Worm (Caenorhabditis elegans) whole organism, L3 larva: ENCODE results near the gene exo-1.
"Not testable (repeated sequence)": the region's sequence is repeated elsewhere in the genome, so short reads cannot be mapped to it uniquely, and the experiment has no call there.

Source experiments
- R02D3.7 ChIP-seq: fragments of 150-350 bp; optimal IDR thresholded peaks from 2 replicates; lab custom pipeline; 2014; ENCODE audit warnings: missing biosample characterization, missing genetic modification characterization
- ceh-9 ChIP-seq: sonication (generic microtip); optimal IDR thresholded peaks from 2 replicates; lab custom pipeline; 2018; ENCODE audit warnings: missing biosample characterization, missing genetic modification characterization
- elt-2 ChIP-seq: sonication (generic microtip); optimal IDR thresholded peaks from 2 replicates; lab custom pipeline; 2016; ENCODE audit warnings: missing genetic modification reagents, mild to moderate bottlenecking, missing genetic modification characterization, missing compliant biosample characterization
- elt-3 ChIP-seq, 3 experiments: fragments of 150-350 bp in 1 of 3; sonication (generic microtip) in 2 of 3; optimal IDR thresholded peaks; 2 replicates in 2 of 3; 4 replicates in 1 of 3; lab custom pipeline; 2014 to 2017; ENCODE audit warnings: missing biosample characterization in 3 of 3, missing genetic modification characterization in 3 of 3
- fkh-2 ChIP-seq: fragments of 150-350 bp; optimal IDR thresholded peaks from 2 replicates; lab custom pipeline; 2014; ENCODE audit warnings: missing biosample characterization, missing genetic modification reagents, missing genetic modification characterization
- hmg-11 ChIP-seq: sonication (generic microtip); optimal IDR thresholded peaks from 2 replicates; lab custom pipeline; 2016; ENCODE audit warnings: missing genetic modification characterization, missing compliant biosample characterization
- mdl-1 ChIP-seq: fragments of 150-350 bp; optimal IDR thresholded peaks from 2 replicates; lab custom pipeline; 2014; ENCODE audit warnings: missing biosample characterization, missing genetic modification characterization
- nfya-1 ChIP-seq: sonication (generic microtip); optimal IDR thresholded peaks from 2 replicates; lab custom pipeline; 2017; ENCODE audit warnings: missing genetic modification characterization, mild to moderate bottlenecking, missing compliant biosample characterization, antibody characterized with exemption, moderate library complexity; ENCODE audit not compliant: insufficient read depth
- nhr-67 ChIP-seq: fragments of 150-350 bp; optimal IDR thresholded peaks from 2 replicates; lab custom pipeline; 2014; ENCODE audit warnings: missing biosample characterization, missing genetic modification characterization
- pha-4 ChIP-seq: fragments of 150-350 bp; optimal IDR thresholded peaks from 2 replicates; lab custom pipeline; 2014; ENCODE audit warnings: missing biosample characterization, missing genetic modification reagents, missing genetic modification characterization
- sea-2 ChIP-seq: fragments of 150-350 bp; sonication (generic microtip); optimal IDR thresholded peaks from 4 replicates; lab custom pipeline; 2014; ENCODE audit warnings: missing biosample characterization, missing genetic modification reagents, missing genetic modification characterization
- skn-1 ChIP-seq: fragments of 150-350 bp; optimal IDR thresholded peaks from 2 replicates; lab custom pipeline; 2014; ENCODE audit warnings: missing biosample characterization, missing genetic modification characterization
- unc-62 ChIP-seq: fragments of 150-350 bp; sonication (generic microtip); optimal IDR thresholded peaks from 4 replicates; lab custom pipeline; 2014; ENCODE audit warnings: missing biosample characterization, missing genetic modification reagents, missing genetic modification characterization
- ztf-11 ChIP-seq: fragments of 150-350 bp; optimal IDR thresholded peaks from 2 replicates; lab custom pipeline; 2014; ENCODE audit warnings: missing biosample characterization, missing genetic modification characterization

- TF ChIP-seq elt-3 (tag; optimal IDR thresholded peaks at IDR 0.05; lab: Kevin White, UChicago); nfya-1; mdl-1 (tag; lab: Kevin White, UChicago); ceh-9 (tag; lab: Kevin White, UChicago); R02D3.7; skn-1 (tag; lab: Kevin White, UChicago); fkh-2 (tag; lab: Kevin White, UChicago); unc-62 (GFP tag; lab: Kevin White, UChicago); hmg-11 (tag; lab: Kevin White, UChicago); ztf-11 (tag; lab: Kevin White, UChicago); elt-2; sea-2 (GFP tag; lab: Kevin White, UChicago); nhr-67 (tag; lab: Kevin White, UChicago); pha-4 (tag; lab: Kevin White, UChicago): not testable (repeated sequence)
These were observed 21.5 kb upstream of the exo-1 start, which contains the start of the genes srlf-9 and srlf-10 for ce11 chrIII:13401673-13402258.
